Fruit fly (Drosophila melanogaster) whole organism, pupa: ENCODE measurements around the gene PIG-H.

Source experiments
- CG13204 ChIP-seq: fragments of 200-800 bp; sonication (Bioruptor generic); optimal IDR thresholded peaks from 2 replicates; lab custom pipeline; 2018; ENCODE audit warnings: missing biosample characterization, mild to moderate bottlenecking, missing genetic modification characterization, moderate library complexity
- CG34367 ChIP-seq: fragments of 200-800 bp; sonication (Bioruptor generic); optimal IDR thresholded peaks from 2 replicates; lab custom pipeline; 2018; ENCODE audit warnings: missing biosample characterization, mild to moderate bottlenecking, missing genetic modification characterization
- D1 ChIP-seq: fragments of 200-800 bp; sonication (Bioruptor generic); optimal IDR thresholded peaks from 2 replicates; lab custom pipeline; 2018; ENCODE audit warnings: missing biosample characterization, mild to moderate bottlenecking, missing genetic modification characterization, moderate library complexity
- Ets98B ChIP-seq: fragments of 200-800 bp; sonication (Bioruptor generic); IDR thresholded peaks from 2 replicates; pipeline ENCODE4 v1.3.6; 2022; ENCODE audit warnings: missing biosample characterization, missing genetic modification characterization
- Pif1A ChIP-seq: fragments of 200-800 bp; sonication (Bioruptor generic); optimal IDR thresholded peaks from 3 replicates; lab custom pipeline; 2016; ENCODE audit warnings: missing biosample characterization, missing genetic modification characterization
- Pif1B ChIP-seq: fragments of 200-800 bp; sonication (Bioruptor generic); optimal IDR thresholded peaks from 3 replicates; lab custom pipeline; 2016; ENCODE audit warnings: missing biosample characterization, missing genetic modification characterization
- Snoo ChIP-seq: fragments of 200-800 bp; sonication (Bioruptor generic); optimal IDR thresholded peaks from 3 replicates; lab custom pipeline; 2017; ENCODE audit warnings: missing biosample characterization, mild to moderate bottlenecking, missing genetic modification characterization, inconsistent platforms
- fd96Ca ChIP-seq: fragments of 200-800 bp; sonication (Bioruptor generic); IDR thresholded peaks from 3 replicates; pipeline ENCODE4 v1.3.6; 2022; ENCODE audit warnings: missing biosample characterization, missing genetic modification characterization

DNA sequence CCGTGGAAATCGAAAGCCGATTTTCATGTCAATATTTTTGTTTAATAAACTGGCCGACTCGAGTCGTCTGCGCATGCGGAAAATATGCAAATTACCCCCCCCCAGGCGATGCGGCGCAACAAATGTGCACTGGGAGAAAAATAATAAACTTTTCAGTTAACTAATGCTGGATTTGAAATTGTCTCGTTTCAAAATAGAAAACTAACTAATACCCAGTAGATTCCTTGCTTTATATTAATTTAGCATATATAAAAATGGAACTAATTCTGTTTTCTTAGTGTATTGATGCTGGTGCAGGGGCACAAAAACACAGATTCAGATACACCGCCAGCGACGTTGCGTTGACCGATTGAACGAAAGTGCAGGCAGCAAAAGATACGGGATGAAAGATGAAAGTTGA, 38.3 kb downstream of the PIG-H start:
- peak; percentile 40 for TF ChIP-seq Pif1A (GFP tag; lab: Kevin White, UChicago)
- peak; percentile 1 for TF ChIP-seq Snoo (tag; lab: Kevin White, UChicago)
- TF ChIP-seq Ets98B: peak; percentile 85
- peak; percentile 37 for TF ChIP-seq Pif1B (GFP tag; lab: Kevin White, UChicago)
- no peak for TF ChIP-seq D1
- TF ChIP-seq CG13204 (GFP tag; lab: Kevin White, UChicago): no peak
- peak; percentile 22 for TF ChIP-seq CG34367
- TF ChIP-seq fd96Ca (GFP tag; lab: Robert Waterston, UW): peak; percentile 43; the same call in 2 of the 3 replicates
